Fruit fly (Drosophila melanogaster) S2 (cell line): Measurements from ENCODE around the gene CG32277.

Experiments
- CG8478 ChIP-seq: fragments of >200 bp; optimal IDR thresholded peaks from 2 replicates; lab custom pipeline; 2018
- CTCF ChIP-seq, 2 experiments: fragments of >200 bp; optimal IDR thresholded peaks; 2 replicates each; lab custom pipeline; 2018

dm6 chr3L:3248714-3249663 is 43.7 kb upstream of the CG32277 start:
- no peak for TF ChIP-seq CG8478 (lab: Kevin White, UChicago)
- no peak for TF ChIP-seq CTCF (optimal IDR thresholded peaks at IDR 0.05; lab: Kevin White, UChicago)
